Fruit fly (Drosophila melanogaster): ENCODE results near the gene CG34155.

CG34155 gene

dm6 chr3R:30550044-30550443, 10.0 kb downstream of the CG34155 start (continued):
- TF ChIP-seq kay (GFP tag; optimal IDR thresholded peaks at IDR 0.05) = no peak
- TF ChIP-seq pita (GFP tag; optimal IDR thresholded peaks at IDR 0.05) = no peak
- no peak for TF ChIP-seq CG10654 (GFP tag; optimal IDR thresholded peaks at IDR 0.05)
- TF ChIP-seq cwo (GFP tag; optimal IDR thresholded peaks at IDR 0.05) = no peak
- TF ChIP-seq phol (tag; optimal IDR thresholded peaks at IDR 0.05) = no peak
- TF ChIP-seq Dll (GFP tag; IDR thresholded peaks at IDR 0.05; ENCODE audit: partially characterized antibody) = no peak
- TF ChIP-seq Rx (GFP tag; IDR thresholded peaks at IDR 0.05) = no peak
- TF ChIP-seq CG3065 (GFP tag; optimal IDR thresholded peaks at IDR 0.05) = no peak
- TF ChIP-seq ro (GFP tag; IDR thresholded peaks at IDR 0.05) = no peak
- no peak for TF ChIP-seq en (GFP tag; optimal IDR thresholded peaks at IDR 0.05)
- TF ChIP-seq CG7357 (GFP tag; IDR thresholded peaks at IDR 0.05) = no peak
- no peak for TF ChIP-seq CTCF (GFP tag; optimal IDR thresholded peaks at IDR 0.05)
- no peak for TF ChIP-seq CoRest (tag; optimal IDR thresholded peaks at IDR 0.05)
- no peak for TF ChIP-seq YL-1 (GFP tag; optimal IDR thresholded peaks at IDR 0.05)
- no peak for TF ChIP-seq run (tag; optimal IDR thresholded peaks at IDR 0.05)
- no peak for TF ChIP-seq ind (GFP tag; optimal IDR thresholded peaks at IDR 0.05)
- no peak for TF ChIP-seq ab (GFP tag; optimal IDR thresholded peaks at IDR 0.05)
- TF ChIP-seq toy (GFP tag; IDR thresholded peaks at IDR 0.05) = no peak
- TF ChIP-seq croc (GFP tag; conservative IDR thresholded peaks at IDR 0.05) = no peak
- peak; percentile 1 for TF ChIP-seq HLH54F (GFP tag; optimal IDR thresholded peaks at IDR 0.05)
- no peak for TF ChIP-seq so (GFP tag; IDR thresholded peaks at IDR 0.05)
- TF ChIP-seq CG5180 (GFP tag; optimal IDR thresholded peaks at IDR 0.05) = no peak
- no peak for TF ChIP-seq Bdp1 (GFP tag; optimal IDR thresholded peaks at IDR 0.05)
- TF ChIP-seq Mad (GFP tag; optimal IDR thresholded peaks at IDR 0.05) = no peak
- no peak for TF ChIP-seq CG11696 (GFP tag; IDR thresholded peaks at IDR 0.05)
- no peak for TF ChIP-seq CG7745 (tag; optimal IDR thresholded peaks at IDR 0.05)
- no peak for TF ChIP-seq Nf-YB (GFP tag; optimal IDR thresholded peaks at IDR 0.05)
- no peak for TF ChIP-seq sima (GFP tag; optimal IDR thresholded peaks at IDR 0.05)
- peak in 1 of 2 experiments; percentile 41 for TF ChIP-seq Hr51 (GFP tag; optimal IDR thresholded peaks at IDR 0.05)
- TF ChIP-seq H2.0 (GFP tag; IDR thresholded peaks at IDR 0.05) = no peak
- no peak for TF ChIP-seq yki (optimal IDR thresholded peaks at IDR 0.05)
- no peak for TF ChIP-seq CG31365 (tag; optimal IDR thresholded peaks at IDR 0.05)
- peak; percentile 81 for TF ChIP-seq Med (GFP tag)
- no peak for TF ChIP-seq eve (GFP tag; optimal IDR thresholded peaks at IDR 0.05)
- peak; percentile 31 for TF ChIP-seq CG15514 (GFP tag; optimal IDR thresholded peaks at IDR 0.05)
- TF ChIP-seq sna (GFP tag; IDR thresholded peaks at IDR 0.05; ENCODE audit: partially characterized antibody) = no peak
- no peak for TF ChIP-seq chm (GFP tag; IDR thresholded peaks at IDR 0.05)
- no peak for TF ChIP-seq hkb (optimal IDR thresholded peaks at IDR 0.05)
- 0 out of 2 replicates have a peak, but pooled peaks have one; percentile 13 for TF ChIP-seq hkb (GFP tag; IDR thresholded peaks at IDR 0.05)
- peak; percentile 47; the same call in 1 of the 3 replicates for TF ChIP-seq dysf (GFP tag; IDR thresholded peaks at IDR 0.05)
- TF ChIP-seq eyg (GFP tag; optimal IDR thresholded peaks at IDR 0.05) = no peak
- TF ChIP-seq vvl (GFP tag; IDR thresholded peaks at IDR 0.05) = no peak
- no peak for TF ChIP-seq hb (GFP tag; IDR thresholded peaks at IDR 0.05; ENCODE audit: partially characterized antibody)
- TF ChIP-seq vnd (GFP tag; IDR thresholded peaks at IDR 0.05; ENCODE audit: partially characterized antibody) = no peak
- peak; percentile 38 for TF ChIP-seq gem (tag; optimal IDR thresholded peaks at IDR 0.05)
- no peak for TF ChIP-seq CG2129 (GFP tag; IDR thresholded peaks at IDR 0.05; ENCODE audit: partially characterized antibody)
- TF ChIP-seq Lim3 (GFP tag; IDR thresholded peaks at IDR 0.05) = no peak
- TF ChIP-seq Taf1 (GFP tag; IDR thresholded peaks at IDR 0.05) = 0 out of 2 replicates have a peak, but pooled peaks have one; percentile 15
- TF ChIP-seq CG8478 (optimal IDR thresholded peaks at IDR 0.05) = no peak
- no peak for TF ChIP-seq sqz (GFP tag; optimal IDR thresholded peaks at IDR 0.05)
- TF ChIP-seq CG13424 (tag; optimal IDR thresholded peaks at IDR 0.05) = no peak
- TF ChIP-seq CG14667 (GFP tag; IDR thresholded peaks at IDR 0.05) = peak; percentile 28; the same call in 1 of the 2 replicates
- no peak for TF ChIP-seq Gsc (GFP tag; IDR thresholded peaks at IDR 0.05)
- no peak for TF ChIP-seq CG6175 (GFP tag; IDR thresholded peaks at IDR 0.05)

Measured in whole organism, embryonic.